Fruit fly (Drosophila melanogaster): Measurements from ENCODE around the gene CG14834.

The CG14834 gene

DNA sequence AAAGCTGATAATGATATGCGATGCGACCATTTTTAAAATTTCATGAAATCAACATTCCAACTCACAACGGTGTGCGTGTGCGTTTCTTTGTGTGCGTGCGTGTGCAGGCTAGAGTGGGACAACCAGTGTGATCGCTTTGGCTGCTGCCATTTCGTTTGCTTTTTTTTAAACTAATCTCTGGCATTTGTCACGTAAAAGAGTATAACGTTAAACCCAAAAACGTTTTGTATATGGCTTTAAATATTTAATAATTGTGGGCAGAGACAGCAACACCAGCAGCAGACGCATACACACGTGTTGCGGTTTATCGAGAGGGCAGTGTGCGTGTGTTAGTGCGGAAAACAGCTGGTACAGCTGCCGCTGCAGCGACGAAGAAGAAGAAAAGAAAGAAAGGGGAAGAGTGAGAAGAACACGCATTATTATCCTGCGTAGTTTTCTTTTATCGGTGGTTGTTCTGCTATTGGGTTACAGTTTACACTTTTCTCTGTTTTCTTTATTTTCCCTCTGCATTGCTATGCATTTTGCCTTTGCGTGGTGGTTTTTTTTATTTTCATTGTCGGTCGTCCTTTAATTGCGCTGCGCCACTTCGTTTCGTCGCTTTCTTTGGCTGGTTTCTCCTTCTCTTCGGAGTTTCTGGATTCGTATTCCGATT is 23.4 kb upstream of the CG14834 start (continued):
- TF ChIP-seq CG6791 (GFP tag; IDR thresholded peaks at IDR 0.05; ENCODE audit: partially characterized antibody) (0 out of 3 replicates have a peak, but pooled peaks have one; percentile 26), tll (GFP tag; optimal IDR thresholded peaks at IDR 0.05) (peak in 1 of 2 experiments; percentile 30), MESR4 (GFP tag; optimal IDR thresholded peaks at IDR 0.05) (peak; percentile 49), CG10321 (GFP tag; IDR thresholded peaks at IDR 0.05) (peak; percentile 96), lov (optimal IDR thresholded peaks at IDR 0.05) (no peak), lov (GFP tag; IDR thresholded peaks at IDR 0.05) (no peak), CG34376 (GFP tag; optimal IDR thresholded peaks at IDR 0.05) (peak; percentile 7), CG15479 (GFP tag; optimal IDR thresholded peaks at IDR 0.05) (peak; percentile 43), Atf-2 (GFP tag; optimal IDR thresholded peaks at IDR 0.05) (no peak), CG12659 (GFP tag; optimal IDR thresholded peaks at IDR 0.05) (peak; percentile 37), Bgb (GFP tag; IDR thresholded peaks at IDR 0.05; ENCODE audit: partially characterized antibody) (peak; percentile 14; the same call in 1 of the 2 replicates), nerfin-1 (tag; optimal IDR thresholded peaks at IDR 0.05) (peak; percentile 93), scrt (GFP tag; optimal IDR thresholded peaks at IDR 0.05) (peak; percentile 64), HHEX (GFP tag; optimal IDR thresholded peaks at IDR 0.05) (no peak), Sin3A (optimal IDR thresholded peaks at IDR 0.05) (peak; percentile 9), ac (GFP tag; optimal IDR thresholded peaks at IDR 0.05) (peak; percentile 68), run (tag; optimal IDR thresholded peaks at IDR 0.05) (peak; percentile 88), da (GFP tag; optimal IDR thresholded peaks at IDR 0.05) (peak; percentile 47), CG32767 (GFP tag; IDR thresholded peaks at IDR 0.05) (0 out of 2 replicates have a peak, but pooled peaks have one; percentile 16), Opbp (GFP tag; IDR thresholded peaks at IDR 0.05; ENCODE audit: partially characterized antibody) (0 out of 3 replicates have a peak, but pooled peaks have one; percentile 4), bab2 (GFP tag; optimal IDR thresholded peaks at IDR 0.05) (no peak), gcm (GFP tag; optimal IDR thresholded peaks at IDR 0.05) (peak; percentile 15), CG10462 (GFP tag; optimal IDR thresholded peaks at IDR 0.05) (no peak), CG2116 (GFP tag; optimal IDR thresholded peaks at IDR 0.05) (peak; percentile 31), CG8924 (tag; optimal IDR thresholded peaks at IDR 0.05) (peak; percentile 56), nmo (GFP tag; optimal IDR thresholded peaks at IDR 0.05) (peak; percentile 45), CG3163 (GFP tag; optimal IDR thresholded peaks at IDR 0.05) (peak; percentile 20), psq (GFP tag; optimal IDR thresholded peaks at IDR 0.05) (peak; percentile 71), pfk (GFP tag; optimal IDR thresholded peaks at IDR 0.05) (peak; percentile 21), CG17385 (GFP tag; optimal IDR thresholded peaks at IDR 0.05) (peak; percentile 95), chinmo (GFP tag; IDR thresholded peaks at IDR 0.05; ENCODE audit: partially characterized antibody) (peak; percentile 87), ssp (GFP tag; IDR thresholded peaks at IDR 0.05) (no peak), twi (tag; optimal IDR thresholded peaks at IDR 0.05) (peak; percentile 71), dm (GFP tag; optimal IDR thresholded peaks at IDR 0.05) (peak; percentile 81), CG15514 (GFP tag; optimal IDR thresholded peaks at IDR 0.05) (peak; percentile 42), CG15696 (tag; optimal IDR thresholded peaks at IDR 0.05) (peak; percentile 24), CG1832 (GFP tag; optimal IDR thresholded peaks at IDR 0.05) (peak; percentile 58), repo (GFP tag; optimal IDR thresholded peaks at IDR 0.05) (no peak), sug (tag; optimal IDR thresholded peaks at IDR 0.05) (peak; percentile 1), Med (GFP tag) (peak; percentile 82), hb (GFP tag; IDR thresholded peaks at IDR 0.05; ENCODE audit: partially characterized antibody) (peak; percentile 20; the same call in 1 of the 3 replicates), D (optimal IDR thresholded peaks at IDR 0.05) (no peak), D (GFP tag; optimal IDR thresholded peaks at IDR 0.05) (no peak), Jarid2 (GFP tag; optimal IDR thresholded peaks at IDR 0.05) (no peak), crp (GFP tag; optimal IDR thresholded peaks at IDR 0.05) (peak; percentile 36 to 83), phol (tag; optimal IDR thresholded peaks at IDR 0.05) (peak; percentile 58), CG17829 (tag; optimal IDR thresholded peaks at IDR 0.05) (peak; percentile 19), CG8478 (optimal IDR thresholded peaks at IDR 0.05) (peak; percentile 95)
